Fruit fly (Drosophila melanogaster): Measurements from ENCODE around the gene hng3.

- TF ChIP-seq Hr38 (GFP tag; optimal IDR thresholded peaks at IDR 0.05): no peak
- TF ChIP-seq spab (GFP tag; optimal IDR thresholded peaks at IDR 0.05): no peak
- TF ChIP-seq CG10669 (GFP tag; optimal IDR thresholded peaks at IDR 0.05): no peak
Observed at dm6 chr3L:776696-777095, 21.4 kb upstream of the hng3 start.

All from whole organism, prepupa.